Fruit fly (Drosophila melanogaster) whole organism, embryonic: ENCODE data around the gene CG12522.
A peak's percentile ranks its signal among the peaks of the same experiment; 100 is the strongest.

ENCODE experiments used
- Atf3 ChIP-seq: fragments of 200-800 bp; sonication (Bioruptor generic); optimal IDR thresholded peaks from 3 replicates; lab custom pipeline; 2016; ENCODE audit warnings: missing biosample characterization, missing genetic modification characterization
- Blimp-1 ChIP-seq: fragments of 200-800 bp; sonication (Bioruptor generic); optimal IDR thresholded peaks from 3 replicates; lab custom pipeline; 2018; ENCODE audit warnings: missing biosample characterization, missing genetic modification characterization, mild to moderate bottlenecking, moderate library complexity, missing genetic modification reagents
- C15 ChIP-seq: fragments of 200-800 bp; sonication (Bioruptor generic); IDR thresholded peaks from 3 replicates; pipeline ENCODE4 v1.3.6; 2022; ENCODE audit warnings: missing biosample characterization, missing genetic modification characterization
- CG10209 ChIP-seq: fragments of 200-800 bp; sonication (Bioruptor generic); optimal IDR thresholded peaks from 3 replicates; lab custom pipeline; 2017; ENCODE audit warnings: missing biosample characterization, mild to moderate bottlenecking, missing genetic modification characterization, missing genetic modification reagents
- CG11456 ChIP-seq: fragments of 200-800 bp; sonication (Bioruptor generic); IDR thresholded peaks from 3 replicates; pipeline ENCODE4 v1.3.6; 2022; ENCODE audit warnings: missing biosample characterization, missing genetic modification characterization
- CG12942 ChIP-seq: fragments of 200-800 bp; sonication (Bioruptor generic); optimal IDR thresholded peaks from 3 replicates; lab custom pipeline; 2016; ENCODE audit warnings: missing biosample characterization, missing genetic modification characterization
- CG13424 ChIP-seq: fragments of 200-800 bp; sonication (Bioruptor generic); optimal IDR thresholded peaks from 2 replicates; lab custom pipeline; 2019; ENCODE audit warnings: missing biosample characterization, mild to moderate bottlenecking, missing genetic modification characterization, moderate library complexity
- CG15269 ChIP-seq: fragments of 200-800 bp; sonication (Bioruptor generic); optimal IDR thresholded peaks from 2 replicates; lab custom pipeline; 2018; ENCODE audit warnings: missing biosample characterization, mild to moderate bottlenecking, missing genetic modification characterization, moderate library complexity
- CG16815 ChIP-seq: fragments of 200-800 bp; sonication (Bioruptor generic); optimal IDR thresholded peaks from 3 replicates; lab custom pipeline; 2017; ENCODE audit warnings: missing biosample characterization, mild to moderate bottlenecking, missing genetic modification characterization
- CG17328 ChIP-seq: fragments of 200-800 bp; sonication (Bioruptor generic); IDR thresholded peaks from 2 replicates; pipeline ENCODE4 v1.3.6; 2022; ENCODE audit warnings: missing biosample characterization, missing genetic modification characterization
- CG17361 ChIP-seq: fragments of 200-800 bp; sonication (Bioruptor generic); IDR thresholded peaks from 3 replicates; pipeline ENCODE4 v1.3.6; 2022; ENCODE audit warnings: missing biosample characterization, missing genetic modification characterization
- CG18262 ChIP-seq: fragments of 200-800 bp; optimal IDR thresholded peaks from 3 replicates; lab custom pipeline; 2019; ENCODE audit warnings: missing biosample characterization, mild to moderate bottlenecking, missing genetic modification characterization, moderate library complexity
- CG2120 ChIP-seq: fragments of 200-800 bp; sonication (Bioruptor generic); optimal IDR thresholded peaks from 3 replicates; lab custom pipeline; 2016; ENCODE audit warnings: missing biosample characterization, missing genetic modification characterization
- CG2199 ChIP-seq: fragments of 200-800 bp; sonication (Bioruptor generic); IDR thresholded peaks from 3 replicates; pipeline ENCODE4 v1.3.6; 2022; ENCODE audit warnings: missing biosample characterization, missing genetic modification characterization
- CG4328 ChIP-seq: fragments of 200-800 bp; sonication (Bioruptor generic); optimal IDR thresholded peaks from 3 replicates; lab custom pipeline; 2017; ENCODE audit warnings: missing biosample characterization, missing genetic modification reagents, missing genetic modification characterization
- CG4854 ChIP-seq: fragments of 200-800 bp; sonication (Bioruptor generic); optimal IDR thresholded peaks from 2 replicates; lab custom pipeline; 2016; ENCODE audit warnings: missing biosample characterization, missing genetic modification characterization, inconsistent platforms
- CG5180 ChIP-seq: fragments of 200-800 bp; sonication (Bioruptor generic); optimal IDR thresholded peaks from 3 replicates; lab custom pipeline; 2017; ENCODE audit warnings: missing biosample characterization, missing genetic modification characterization, mild to moderate bottlenecking, moderate library complexity, missing genetic modification reagents
- CG6272 ChIP-seq: fragments of 200-800 bp; sonication (Bioruptor generic); IDR thresholded peaks from 2 replicates; pipeline ENCODE4 v1.3.6; 2022; ENCODE audit warnings: missing biosample characterization, missing genetic modification characterization
- CG6654 ChIP-seq: fragments of 200-800 bp; sonication (Bioruptor generic); optimal IDR thresholded peaks from 2 replicates; lab custom pipeline; 2017; ENCODE audit warnings: missing biosample characterization, mild to moderate bottlenecking, missing genetic modification characterization
- CG6813 ChIP-seq: fragments of 200-800 bp; sonication (Bioruptor generic); optimal IDR thresholded peaks from 2 replicates; lab custom pipeline; 2017; ENCODE audit warnings: missing biosample characterization, missing genetic modification characterization, mild to moderate bottlenecking, moderate library complexity, missing genetic modification reagents
- CTCF ChIP-seq: fragments of 200-800 bp; sonication (Bioruptor generic); optimal IDR thresholded peaks from 2 replicates; lab custom pipeline; 2017; ENCODE audit warnings: missing biosample characterization, mild to moderate bottlenecking, missing genetic modification characterization, moderate library complexity
- Camta ChIP-seq: fragments of 200-800 bp; sonication (Bioruptor generic); optimal IDR thresholded peaks from 2 replicates; lab custom pipeline; 2016; ENCODE audit warnings: missing biosample characterization, missing genetic modification characterization
- CoRest ChIP-seq: fragments of 200-800 bp; sonication (Bioruptor generic); optimal IDR thresholded peaks from 3 replicates; lab custom pipeline; 2018; ENCODE audit warnings: missing biosample characterization, mild to moderate bottlenecking, missing genetic modification characterization, moderate library complexity
- D19A ChIP-seq: fragments of 200-800 bp; optimal IDR thresholded peaks from 3 replicates; lab custom pipeline; 2019; ENCODE audit warnings: missing biosample characterization, mild to moderate bottlenecking, missing genetic modification characterization, moderate library complexity
- Doc2 ChIP-seq: fragments of 200-800 bp; sonication (Bioruptor generic); IDR thresholded peaks from 2 replicates; pipeline ENCODE4 v1.3.6; 2022; ENCODE audit warnings: missing biosample characterization, missing genetic modification characterization
- ERR ChIP-seq: fragments of 200-800 bp; sonication (Bioruptor generic); optimal IDR thresholded peaks from 2 replicates; lab custom pipeline; 2016; ENCODE audit warnings: missing biosample characterization, missing genetic modification characterization
- HLH54F ChIP-seq: fragments of 200-800 bp; sonication (Bioruptor generic); optimal IDR thresholded peaks from 3 replicates; lab custom pipeline; 2016; ENCODE audit warnings: missing biosample characterization, missing genetic modification characterization
- Kr ChIP-seq: fragments of 200-800 bp; sonication (Bioruptor generic); optimal IDR thresholded peaks from 2 replicates; lab custom pipeline; 2017; ENCODE audit warnings: missing biosample characterization, mild to moderate bottlenecking, missing genetic modification characterization
- Lim3 ChIP-seq: fragments of 200-800 bp; sonication (Bioruptor generic); IDR thresholded peaks from 2 replicates; pipeline ENCODE4 v1.3.6; 2022; ENCODE audit warnings: missing biosample characterization, missing genetic modification characterization
- Nf-YB ChIP-seq: fragments of 200-800 bp; sonication (Bioruptor generic); optimal IDR thresholded peaks from 3 replicates; lab custom pipeline; 2019; ENCODE audit warnings: missing biosample characterization, mild to moderate bottlenecking, missing genetic modification characterization, moderate library complexity
- Sin3A ChIP-seq: fragments of >200 bp; optimal IDR thresholded peaks from 2 replicates; lab custom pipeline; 2018
- Stat92E ChIP-seq, 3 experiments: fragments of >200 bp in 2 of 3; fragments of 200-800 bp in 1 of 3; sonication (Bioruptor generic) in 1 of 3; optimal IDR thresholded peaks; 2 replicates each; lab custom pipeline; 2017 to 2019; ENCODE audit warnings: missing biosample characterization in 3 of 3, missing genetic modification characterization in 3 of 3, mild to moderate bottlenecking in 1 of 3, moderate library complexity in 1 of 3
- Xbp1 ChIP-seq: fragments of 200-800 bp; sonication (Bioruptor generic); optimal IDR thresholded peaks from 3 replicates; lab custom pipeline; 2016; ENCODE audit warnings: missing biosample characterization, mild to moderate bottlenecking, missing genetic modification characterization
- Xrp1 ChIP-seq: fragments of 200-800 bp; sonication (Bioruptor generic); IDR thresholded peaks from 2 replicates; pipeline ENCODE4 v1.3.6; 2022; ENCODE audit warnings: missing biosample characterization, missing genetic modification characterization
- bbx ChIP-seq: fragments of 200-800 bp; sonication (Bioruptor generic); IDR thresholded peaks from 2 replicates; pipeline ENCODE4 v1.3.6; 2022; ENCODE audit warnings: missing biosample characterization, missing genetic modification characterization; ENCODE audit not compliant: partially characterized antibody
- cas ChIP-seq: fragments of 200-800 bp; sonication (Bioruptor generic); IDR thresholded peaks from 2 replicates; pipeline ENCODE4 v1.3.6; 2022; ENCODE audit warnings: missing biosample characterization, missing genetic modification characterization
- cg ChIP-seq: fragments of 200-800 bp; sonication (Bioruptor generic); optimal IDR thresholded peaks from 3 replicates; lab custom pipeline; 2019; ENCODE audit warnings: missing biosample characterization, mild to moderate bottlenecking, missing genetic modification characterization, moderate library complexity
- chm ChIP-seq: fragments of 200-800 bp; sonication (Bioruptor generic); IDR thresholded peaks from 2 replicates; pipeline ENCODE4 v1.3.6; 2022; ENCODE audit warnings: missing biosample characterization, missing genetic modification characterization
- croc ChIP-seq: fragments of 200-800 bp; sonication (Bioruptor generic); conservative IDR thresholded peaks from 3 replicates; pipeline ENCODE4 v1.3.6; 2022; ENCODE audit warnings: missing biosample characterization, missing genetic modification characterization
- crp ChIP-seq, 2 experiments: fragments of 200-800 bp; sonication (Bioruptor generic); optimal IDR thresholded peaks; 2 replicates in 1 of 2; 3 replicates in 1 of 2; lab custom pipeline; 2017; ENCODE audit warnings: missing biosample characterization in 2 of 2, missing genetic modification characterization in 2 of 2, mild to moderate bottlenecking in 1 of 2, moderate library complexity in 1 of 2
- dati ChIP-seq: fragments of 200-800 bp; sonication (Bioruptor generic); IDR thresholded peaks from 2 replicates; pipeline ENCODE4 v1.3.6; 2022; ENCODE audit warnings: missing biosample characterization, missing genetic modification characterization
- grn ChIP-seq: fragments of 200-800 bp; sonication (Bioruptor generic); optimal IDR thresholded peaks from 3 replicates; lab custom pipeline; 2017; ENCODE audit warnings: missing biosample characterization, missing genetic modification characterization
- ham ChIP-seq: fragments of 200-800 bp; sonication (Bioruptor generic); IDR thresholded peaks from 2 replicates; pipeline ENCODE4 v1.3.6; 2022; ENCODE audit warnings: missing biosample characterization, missing genetic modification characterization
- inv ChIP-seq: fragments of 200-800 bp; sonication (Bioruptor generic); IDR thresholded peaks from 2 replicates; pipeline ENCODE4 v1.3.6; 2022; ENCODE audit warnings: missing biosample characterization, missing genetic modification characterization; ENCODE audit not compliant: partially characterized antibody
- jumu ChIP-seq: fragments of 200-800 bp; sonication (Bioruptor generic); optimal IDR thresholded peaks from 3 replicates; lab custom pipeline; 2016; ENCODE audit warnings: missing biosample characterization, missing genetic modification characterization
- kay ChIP-seq: fragments of 200-800 bp; sonication (Bioruptor generic); optimal IDR thresholded peaks from 2 replicates; lab custom pipeline; 2016; ENCODE audit warnings: missing biosample characterization, missing genetic modification characterization
- nom ChIP-seq: fragments of 200-800 bp; sonication (Bioruptor generic); optimal IDR thresholded peaks from 2 replicates; lab custom pipeline; 2017; ENCODE audit warnings: missing biosample characterization, missing genetic modification characterization, mild to moderate bottlenecking, moderate library complexity, missing genetic modification reagents
- pum ChIP-seq: fragments of 200-800 bp; sonication (Bioruptor generic); optimal IDR thresholded peaks from 2 replicates; lab custom pipeline; 2016; ENCODE audit warnings: missing biosample characterization, missing genetic modification characterization
- scrt ChIP-seq: fragments of 200-800 bp; sonication (Bioruptor generic); optimal IDR thresholded peaks from 2 replicates; lab custom pipeline; 2018; ENCODE audit warnings: missing biosample characterization, mild to moderate bottlenecking, missing genetic modification characterization, moderate library complexity
- sd ChIP-seq: fragments of 200-800 bp; sonication (Bioruptor generic); optimal IDR thresholded peaks from 3 replicates; lab custom pipeline; 2018; ENCODE audit warnings: missing biosample characterization, mild to moderate bottlenecking, missing genetic modification characterization, moderate library complexity
- trh ChIP-seq: fragments of 200-800 bp; sonication (Bioruptor generic); optimal IDR thresholded peaks from 2 replicates; lab custom pipeline; 2016; ENCODE audit warnings: missing biosample characterization, missing genetic modification characterization

The CG12522 gene

dm6 chr3L:11083605-11084004 lies 24.4 kb upstream of the CG12522 start:
- TF ChIP-seq CG12942 (GFP tag; lab: Kevin White, UChicago): no peak
- TF ChIP-seq D19A (tag; lab: Kevin White, UChicago): no peak
- no peak for TF ChIP-seq CTCF (GFP tag; lab: Kevin White, UChicago)
- no peak for TF ChIP-seq CG17328
- TF ChIP-seq cg (GFP tag; lab: Kevin White, UChicago): peak; percentile 25
- no peak for TF ChIP-seq CG10209 (GFP tag; lab: Kevin White, UChicago)
- no peak for TF ChIP-seq CG6654 (GFP tag; lab: Kevin White, UChicago)
- TF ChIP-seq kay: no peak
- TF ChIP-seq CG16815 (GFP tag; lab: Kevin White, UChicago): no peak
- no peak for TF ChIP-seq Sin3A (lab: Kevin White, UChicago)
- TF ChIP-seq CG2199: no peak
- TF ChIP-seq sd (tag; lab: Kevin White, UChicago): no peak
- peak; percentile 73 for TF ChIP-seq grn
- TF ChIP-seq bbx: no peak
- TF ChIP-seq Camta: no peak
- TF ChIP-seq Xbp1 (GFP tag; lab: Kevin White, UChicago): no peak
- TF ChIP-seq pum (GFP tag; lab: Kevin White, UChicago): no peak
- peak; percentile 10 for TF ChIP-seq nom (GFP tag; lab: Kevin White, UChicago)
- no peak for TF ChIP-seq Doc2
- TF ChIP-seq Kr (GFP tag; lab: Kevin White, UChicago): no peak
- peak; percentile 83 for TF ChIP-seq Blimp-1
- no peak for TF ChIP-seq CG4328 (GFP tag; lab: Kevin White, UChicago)
- no peak for TF ChIP-seq chm (GFP tag; lab: Robert Waterston, UW)
- no peak for TF ChIP-seq Lim3 (GFP tag; lab: Robert Waterston, UW)

- TF ChIP-seq CG13424 (tag; lab: Kevin White, UChicago) (peak; percentile 97), Stat92E (GFP tag; optimal IDR thresholded peaks at IDR 0.05; lab: Kevin White, UChicago) (peak in 1 of 3 experiments; percentile 97), croc (GFP tag; lab: Robert Waterston, UW) (peak; percentile 94), ERR (GFP tag; lab: Kevin White, UChicago) (peak; percentile 87), CG17361 (GFP tag; lab: Robert Waterston, UW) (peak; percentile 97), crp (GFP tag; optimal IDR thresholded peaks at IDR 0.05; lab: Kevin White, UChicago) (peak in 1 of 2 experiments; percentile 63), dati (GFP tag; lab: Robert Waterston, UW) (peak; percentile 90), CG6272 (peak; percentile 88), CG5180 (GFP tag; lab: Kevin White, UChicago) (peak; percentile 88), inv (no peak), CG15269 (tag; lab: Kevin White, UChicago) (peak; percentile 97), CG11456 (GFP tag; lab: Robert Waterston, UW) (peak; percentile 90), cas (GFP tag; lab: Robert Waterston, UW) (peak; percentile 78), trh (peak; percentile 93), Atf3 (GFP tag; lab: Kevin White, UChicago) (peak; percentile 97), jumu (GFP tag; lab: Kevin White, UChicago) (peak; percentile 95), scrt (GFP tag; lab: Kevin White, UChicago) (peak; percentile 79), Xrp1 (peak; percentile 98), CG6813 (peak; percentile 93), CG18262 (tag; lab: Kevin White, UChicago) (peak; percentile 98), Camta (peak; percentile 97), ham (GFP tag; lab: Robert Waterston, UW) (no peak), CG2120 (GFP tag; lab: Kevin White, UChicago) (peak; percentile 89), CoRest (tag; lab: Kevin White, UChicago) (peak; percentile 97), CG4854 (GFP tag; lab: Kevin White, UChicago) (peak; percentile 92), Nf-YB (GFP tag; lab: Kevin White, UChicago) (peak; percentile 88), HLH54F (GFP tag; lab: Kevin White, UChicago) (peak; percentile 91), C15 (GFP tag; lab: Robert Waterston, UW) (peak; percentile 81)
These were observed 23.3 kb upstream of the CG12522 start for dm6 chr3L:11084557-11085231.
